Worm (Caenorhabditis elegans) whole organism, L3 larva: ENCODE measurements around the gene ugt-65.
A peak's percentile ranks its signal among the peaks of the same experiment; 100 is the strongest.

Experiments
- R02D3.7 ChIP-seq: fragments of 150-350 bp; optimal IDR thresholded peaks from 2 replicates; lab custom pipeline; 2014; ENCODE audit warnings: missing biosample characterization, missing genetic modification characterization
- ZK546.5 ChIP-seq: sonication (generic microtip); optimal IDR thresholded peaks from 2 replicates; lab custom pipeline; 2017; ENCODE audit warnings: missing biosample characterization, missing genetic modification characterization
- aly-2 ChIP-seq: fragments of 150-350 bp; optimal IDR thresholded peaks from 2 replicates; lab custom pipeline; 2014; ENCODE audit warnings: missing biosample characterization, missing genetic modification characterization
- ama-1 ChIP-seq: fragments of 150-350 bp; optimal IDR thresholded peaks from 2 replicates; lab custom pipeline; 2018
- ceh-16 ChIP-seq: sonication (generic microtip); optimal IDR thresholded peaks from 2 replicates; lab custom pipeline; 2017; ENCODE audit warnings: missing biosample characterization, missing genetic modification characterization
- ceh-28 ChIP-seq: fragments of 150-350 bp; optimal IDR thresholded peaks from 2 replicates; lab custom pipeline; 2014; ENCODE audit warnings: missing biosample characterization, missing genetic modification reagents, missing genetic modification characterization
- ceh-82 ChIP-seq: fragments of 150-350 bp; optimal IDR thresholded peaks from 2 replicates; lab custom pipeline; 2014; ENCODE audit warnings: missing biosample characterization, missing genetic modification characterization
- ceh-9 ChIP-seq: sonication (generic microtip); optimal IDR thresholded peaks from 2 replicates; lab custom pipeline; 2018; ENCODE audit warnings: missing biosample characterization, missing genetic modification characterization
- daf-12 ChIP-seq: fragments of 150-350 bp; optimal IDR thresholded peaks from 2 replicates; lab custom pipeline; 2014; ENCODE audit warnings: missing biosample characterization, missing genetic modification reagents, missing genetic modification characterization
- egl-27 ChIP-seq: sonication (generic microtip); optimal IDR thresholded peaks from 4 replicates; lab custom pipeline; 2017; ENCODE audit warnings: missing biosample characterization, missing genetic modification reagents, missing genetic modification characterization
- egl-5 ChIP-seq: fragments of 150-350 bp; optimal IDR thresholded peaks from 2 replicates; lab custom pipeline; 2017; ENCODE audit warnings: missing biosample characterization, missing genetic modification reagents, missing genetic modification characterization, inconsistent platforms
- elt-1 ChIP-seq: fragments of 150-350 bp; optimal IDR thresholded peaks from 2 replicates; lab custom pipeline; 2014; ENCODE audit warnings: missing biosample characterization, missing genetic modification characterization
- elt-2 ChIP-seq: sonication (generic microtip); optimal IDR thresholded peaks from 2 replicates; lab custom pipeline; 2016; ENCODE audit warnings: missing genetic modification reagents, mild to moderate bottlenecking, missing genetic modification characterization, missing compliant biosample characterization
- elt-3 ChIP-seq, 3 experiments: fragments of 150-350 bp in 1 of 3; sonication (generic microtip) in 2 of 3; optimal IDR thresholded peaks; 2 replicates in 2 of 3; 4 replicates in 1 of 3; lab custom pipeline; 2014 to 2017; ENCODE audit warnings: missing biosample characterization in 3 of 3, missing genetic modification characterization in 3 of 3
- eor-1 ChIP-seq, 2 experiments: fragments of 150-350 bp; optimal IDR thresholded peaks; 2 replicates each; lab custom pipeline; 2014 to 2018; ENCODE audit warnings: missing biosample characterization in 2 of 2, missing genetic modification characterization in 2 of 2
- fkh-10 ChIP-seq: sonication (generic microtip); optimal IDR thresholded peaks from 2 replicates; lab custom pipeline; 2017; ENCODE audit warnings: missing biosample characterization, missing genetic modification reagents, missing genetic modification characterization
- fkh-2 ChIP-seq: fragments of 150-350 bp; optimal IDR thresholded peaks from 2 replicates; lab custom pipeline; 2014; ENCODE audit warnings: missing biosample characterization, missing genetic modification reagents, missing genetic modification characterization
- fos-1 ChIP-seq: fragments of 150-350 bp; optimal IDR thresholded peaks from 2 replicates; lab custom pipeline; 2014; ENCODE audit warnings: missing biosample characterization, missing genetic modification characterization
- hmg-11 ChIP-seq: sonication (generic microtip); optimal IDR thresholded peaks from 2 replicates; lab custom pipeline; 2016; ENCODE audit warnings: missing genetic modification characterization, missing compliant biosample characterization
- jun-1 ChIP-seq: fragments of 150-350 bp; optimal IDR thresholded peaks from 2 replicates; lab custom pipeline; 2014; ENCODE audit warnings: missing biosample characterization, missing genetic modification reagents, missing genetic modification characterization
- lin-15B ChIP-seq: fragments of 150-350 bp; optimal IDR thresholded peaks from 2 replicates; lab custom pipeline; 2014; ENCODE audit warnings: missing biosample characterization, missing genetic modification characterization
- lin-39 ChIP-seq: fragments of 150-350 bp; optimal IDR thresholded peaks from 2 replicates; lab custom pipeline; 2018; ENCODE audit warnings: missing biosample characterization, missing genetic modification reagents, missing genetic modification characterization
- lsy-12 ChIP-seq: sonication (generic microtip); optimal IDR thresholded peaks from 2 replicates; lab custom pipeline; 2016; ENCODE audit warnings: mild to moderate bottlenecking, missing genetic modification characterization, missing compliant biosample characterization
- mdl-1 ChIP-seq: fragments of 150-350 bp; optimal IDR thresholded peaks from 2 replicates; lab custom pipeline; 2014; ENCODE audit warnings: missing biosample characterization, missing genetic modification characterization
- mml-1 ChIP-seq: fragments of 150-350 bp; sonication (generic microtip); optimal IDR thresholded peaks from 3 replicates; lab custom pipeline; 2014; ENCODE audit warnings: missing biosample characterization, missing genetic modification characterization
- nfya-1 ChIP-seq: sonication (generic microtip); optimal IDR thresholded peaks from 2 replicates; lab custom pipeline; 2017; ENCODE audit warnings: missing genetic modification characterization, mild to moderate bottlenecking, missing compliant biosample characterization, antibody characterized with exemption, moderate library complexity; ENCODE audit not compliant: insufficient read depth
- nhr-11 ChIP-seq: fragments of 150-350 bp; optimal IDR thresholded peaks from 2 replicates; lab custom pipeline; 2014; ENCODE audit warnings: missing biosample characterization, missing genetic modification characterization
- nhr-12 ChIP-seq: fragments of 150-350 bp; optimal IDR thresholded peaks from 2 replicates; lab custom pipeline; 2014; ENCODE audit warnings: missing biosample characterization, missing genetic modification characterization
- nhr-23 ChIP-seq: fragments of 150-350 bp; optimal IDR thresholded peaks from 2 replicates; lab custom pipeline; 2014; ENCODE audit warnings: missing biosample characterization, missing genetic modification reagents, missing genetic modification characterization
- nhr-237 ChIP-seq: fragments of 150-350 bp; optimal IDR thresholded peaks from 2 replicates; lab custom pipeline; 2014; ENCODE audit warnings: missing biosample characterization, missing genetic modification characterization
- nhr-28 ChIP-seq: fragments of 150-350 bp; optimal IDR thresholded peaks from 2 replicates; lab custom pipeline; 2014; ENCODE audit warnings: missing biosample characterization, missing genetic modification characterization
- nhr-43 ChIP-seq: sonication (generic microtip); optimal IDR thresholded peaks from 2 replicates; lab custom pipeline; 2016; ENCODE audit warnings: mild to moderate bottlenecking, missing genetic modification characterization, missing compliant biosample characterization; ENCODE audit not compliant: poor library complexity, severe bottlenecking
- nhr-67 ChIP-seq: fragments of 150-350 bp; optimal IDR thresholded peaks from 2 replicates; lab custom pipeline; 2014; ENCODE audit warnings: missing biosample characterization, missing genetic modification characterization
- nhr-76 ChIP-seq: fragments of 150-350 bp; sonication (generic microtip); optimal IDR thresholded peaks from 5 replicates; lab custom pipeline; 2014; ENCODE audit warnings: missing biosample characterization, missing genetic modification characterization
- nhr-77 ChIP-seq: fragments of 150-350 bp; optimal IDR thresholded peaks from 2 replicates; lab custom pipeline; 2014; ENCODE audit warnings: missing biosample characterization, missing genetic modification characterization
- pha-4 ChIP-seq: fragments of 150-350 bp; optimal IDR thresholded peaks from 2 replicates; lab custom pipeline; 2014; ENCODE audit warnings: missing biosample characterization, missing genetic modification reagents, missing genetic modification characterization
- pqm-1 ChIP-seq: fragments of 150-350 bp; optimal IDR thresholded peaks from 2 replicates; lab custom pipeline; 2017; ENCODE audit warnings: missing biosample characterization, missing genetic modification characterization, inconsistent platforms
- sea-2 ChIP-seq: fragments of 150-350 bp; sonication (generic microtip); optimal IDR thresholded peaks from 4 replicates; lab custom pipeline; 2014; ENCODE audit warnings: missing biosample characterization, missing genetic modification reagents, missing genetic modification characterization
- skn-1 ChIP-seq: fragments of 150-350 bp; optimal IDR thresholded peaks from 2 replicates; lab custom pipeline; 2014; ENCODE audit warnings: missing biosample characterization, missing genetic modification characterization
- snpc-4 ChIP-seq: fragments of 150-350 bp; optimal IDR thresholded peaks from 2 replicates; lab custom pipeline; 2014; ENCODE audit warnings: missing biosample characterization, missing genetic modification characterization
- tbx-2 ChIP-seq: sonication (generic microtip); optimal IDR thresholded peaks from 2 replicates; lab custom pipeline; 2016; ENCODE audit warnings: mild to moderate bottlenecking, missing genetic modification characterization, missing compliant biosample characterization
- unc-39 ChIP-seq: sonication (generic microtip); optimal IDR thresholded peaks from 4 replicates; lab custom pipeline; 2017; ENCODE audit warnings: missing biosample characterization, missing genetic modification characterization
- unc-62 ChIP-seq: fragments of 150-350 bp; sonication (generic microtip); optimal IDR thresholded peaks from 4 replicates; lab custom pipeline; 2014; ENCODE audit warnings: missing biosample characterization, missing genetic modification reagents, missing genetic modification characterization
- zag-1 ChIP-seq: fragments of 150-350 bp; optimal IDR thresholded peaks from 2 replicates; lab custom pipeline; 2014; ENCODE audit warnings: missing biosample characterization, missing genetic modification characterization
- ztf-11 ChIP-seq: fragments of 150-350 bp; optimal IDR thresholded peaks from 2 replicates; lab custom pipeline; 2014; ENCODE audit warnings: missing biosample characterization, missing genetic modification characterization
- ztf-4 ChIP-seq: fragments of 150-350 bp; optimal IDR thresholded peaks from 2 replicates; lab custom pipeline; 2014; ENCODE audit warnings: missing biosample characterization, missing genetic modification characterization

Gene ugt-65

DNA sequence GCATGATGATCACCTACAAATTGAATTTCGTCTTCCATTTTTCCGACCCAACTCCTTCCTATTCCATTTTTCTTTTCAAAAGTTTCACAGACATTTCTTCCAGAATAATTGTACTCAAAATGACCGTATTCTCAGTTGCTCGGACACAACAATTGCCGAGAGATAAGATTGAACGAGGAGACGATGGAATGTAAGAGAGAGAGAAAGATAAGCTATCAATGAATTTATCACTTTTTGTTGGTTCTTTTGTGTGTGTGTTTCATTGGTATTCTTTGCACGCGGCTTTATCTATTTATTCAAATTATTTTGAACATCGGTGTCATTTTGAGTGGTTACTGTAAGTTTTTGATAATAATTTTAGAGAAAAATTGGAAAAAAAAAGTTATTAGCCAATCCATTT, at the start of gene ugt-65:
Gene ugt-65 (plus strand): TSS at position 229 of the 400 bp plus-strand sequence.
- TF ChIP-seq nhr-77: no peak
- TF ChIP-seq pha-4 (tag; lab: Kevin White, UChicago): peak; percentile 24
- no peak for TF ChIP-seq nhr-12 (tag; lab: Kevin White, UChicago)
- TF ChIP-seq nhr-11 (tag; lab: Kevin White, UChicago): no peak
- TF ChIP-seq ceh-16 (tag; lab: Kevin White, UChicago): no peak
- TF ChIP-seq R02D3.7: no peak
- no peak for TF ChIP-seq nfya-1 (tag; lab: Kevin White, UChicago)
- peak; percentile 85 for TF ChIP-seq pqm-1
- no peak for TF ChIP-seq ceh-28
- no peak for TF ChIP-seq elt-1 (tag; lab: Kevin White, UChicago)
- TF ChIP-seq nhr-28: no peak
- no peak for TF ChIP-seq nhr-67
- TF ChIP-seq lsy-12 (tag; lab: Kevin White, UChicago): no peak
- peak; percentile 93 for TF ChIP-seq elt-2 (tag; lab: Kevin White, UChicago)
- no peak for TF ChIP-seq nhr-237 (tag; lab: Kevin White, UChicago)
- no peak for TF ChIP-seq ceh-9 (tag; lab: Kevin White, UChicago)
- TF ChIP-seq tbx-2: no peak
- TF ChIP-seq elt-3 (tag; optimal IDR thresholded peaks at IDR 0.05; lab: Kevin White, UChicago): no peak
- TF ChIP-seq fkh-2: no peak
- TF ChIP-seq egl-5 (tag; lab: Kevin White, UChicago): no peak
- TF ChIP-seq unc-62 (GFP tag; lab: Kevin White, UChicago): no peak
- TF ChIP-seq, all 47 proteins: peak for 3

DNA sequence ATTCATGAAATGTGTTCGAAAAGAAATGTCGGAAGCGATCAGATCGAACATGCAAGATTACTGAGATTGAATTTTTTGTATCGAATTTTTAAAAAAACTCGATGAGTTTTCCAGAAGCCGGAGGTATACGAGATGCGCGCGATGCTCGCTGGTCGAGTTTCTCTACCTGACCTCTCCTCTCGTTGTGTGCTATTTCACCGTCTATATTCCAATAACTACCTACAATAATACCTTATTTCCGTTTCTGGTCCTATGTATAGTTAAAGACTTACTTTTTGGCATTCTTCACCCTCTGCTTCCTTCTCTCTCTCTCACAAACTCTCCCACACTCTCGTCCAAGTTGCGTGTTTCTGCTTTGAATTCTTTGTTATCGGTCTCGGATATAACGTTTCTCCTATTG, 49.1 kb upstream of the ugt-65 start:
- TF ChIP-seq nhr-237 (tag; lab: Kevin White, UChicago): no peak
- TF ChIP-seq ceh-82 (tag; lab: Kevin White, UChicago): no peak
- no peak for TF ChIP-seq nhr-28
- no peak for TF ChIP-seq daf-12
- TF ChIP-seq snpc-4 (tag; lab: Kevin White, UChicago): no peak
- no peak for TF ChIP-seq elt-1 (tag; lab: Kevin White, UChicago)
- no peak for TF ChIP-seq pha-4 (tag; lab: Kevin White, UChicago)
- no peak for TF ChIP-seq mml-1
- no peak for TF ChIP-seq egl-27
- no peak for TF ChIP-seq ztf-4 (tag; lab: Kevin White, UChicago)
- no peak for TF ChIP-seq nhr-76 (tag; lab: Kevin White, UChicago)

DNA sequence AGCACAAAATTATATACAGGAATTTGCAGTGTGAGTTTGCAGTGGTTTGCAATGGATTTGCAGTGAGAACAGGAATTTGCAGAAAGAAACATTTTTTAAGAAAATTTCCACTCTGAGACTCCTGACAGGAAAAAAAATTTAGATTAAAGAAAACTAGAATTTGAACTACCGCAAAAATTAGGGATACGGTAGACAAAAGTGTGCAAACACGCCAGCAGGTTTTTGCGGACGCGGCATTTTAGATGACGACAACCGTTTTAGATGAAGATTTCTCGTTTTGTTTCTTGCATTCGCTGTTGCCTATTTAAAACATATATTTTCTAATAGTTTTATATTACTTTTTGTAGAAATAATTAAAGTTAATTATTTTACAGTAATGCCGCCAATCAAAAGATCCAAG, 48.6 kb upstream of the ugt-65 start, which contains the start of gene wdr-46:
Gene wdr-46 (plus strand): TSS at position 375 of the 400 bp plus-strand sequence.
- TF ChIP-seq nhr-12 (tag; lab: Kevin White, UChicago) (no peak), snpc-4 (tag; lab: Kevin White, UChicago) (no peak), hmg-11 (tag; lab: Kevin White, UChicago) (no peak), elt-2 (tag; lab: Kevin White, UChicago) (peak; percentile 38), jun-1 (tag; lab: Kevin White, UChicago) (peak; percentile 71), nfya-1 (tag; lab: Kevin White, UChicago) (peak; percentile 95), R02D3.7 (peak; percentile 80), nhr-237 (tag; lab: Kevin White, UChicago) (no peak), lin-39 (tag; lab: Kevin White, UChicago) (peak; percentile 40), fos-1 (tag; lab: Kevin White, UChicago) (no peak), elt-1 (tag; lab: Kevin White, UChicago) (peak; percentile 19), ztf-11 (tag; lab: Kevin White, UChicago) (no peak), skn-1 (tag; lab: Kevin White, UChicago) (peak; percentile 7), daf-12 (no peak), pha-4 (tag; lab: Kevin White, UChicago) (peak; percentile 87), nhr-76 (tag; lab: Kevin White, UChicago) (no peak), egl-5 (tag; lab: Kevin White, UChicago) (peak; percentile 31), pqm-1 (peak; percentile 57), ceh-16 (tag; lab: Kevin White, UChicago) (no peak), nhr-43 (tag; lab: Kevin White, UChicago) (peak; percentile 87), fkh-10 (GFP tag; lab: Kevin White, UChicago) (no peak), ZK546.5 (tag; lab: Kevin White, UChicago) (peak; percentile 38), lsy-12 (tag; lab: Kevin White, UChicago) (peak; percentile 64), unc-62 (GFP tag; lab: Kevin White, UChicago) (no peak), ceh-9 (tag; lab: Kevin White, UChicago) (no peak), ceh-28 (peak; percentile 62), elt-3 (tag; optimal IDR thresholded peaks at IDR 0.05; lab: Kevin White, UChicago) (no peak), nhr-11 (tag; lab: Kevin White, UChicago) (no peak), lin-15B (peak; percentile 79), mdl-1 (tag; lab: Kevin White, UChicago) (no peak), ama-1 (lab: Kevin White, UChicago) (peak; percentile 77), ceh-82 (tag; lab: Kevin White, UChicago) (peak; percentile 62), unc-39 (no peak), nhr-77 (peak; percentile 37), nhr-28 (no peak), mml-1 (no peak), fkh-2 (no peak), tbx-2 (peak; percentile 54), nhr-23 (tag; lab: Kevin White, UChicago) (peak; percentile 82), aly-2 (tag; lab: Kevin White, UChicago) (no peak), zag-1 (tag; lab: Kevin White, UChicago) (no peak), eor-1 (tag; optimal IDR thresholded peaks at IDR 0.05; lab: Kevin White, UChicago) (no peak), nhr-67 (no peak), sea-2 (GFP tag; lab: Kevin White, UChicago) (no peak), ztf-4 (tag; lab: Kevin White, UChicago) (no peak)
